Fruit fly (Drosophila melanogaster) whole organism, adult: ENCODE results near the gene CG16853.

ENCODE experiments used
- CG11617 ChIP-seq: fragments of 200-800 bp; sonication (Bioruptor generic); optimal IDR thresholded peaks from 2 replicates; lab custom pipeline; 2017; ENCODE audit warnings: mild to moderate bottlenecking, missing biosample characterization, missing genetic modification reagents, missing genetic modification characterization
- CG12768 ChIP-seq: fragments of 200-800 bp; sonication (Bioruptor generic); optimal IDR thresholded peaks from 2 replicates; lab custom pipeline; 2017; ENCODE audit warnings: missing biosample characterization, missing genetic modification characterization, mild to moderate bottlenecking, moderate library complexity, missing genetic modification reagents
- CG14711 ChIP-seq: fragments of 200-800 bp; sonication (Bioruptor generic); optimal IDR thresholded peaks from 2 replicates; lab custom pipeline; 2018; ENCODE audit warnings: missing biosample characterization, mild to moderate bottlenecking, missing genetic modification characterization, moderate library complexity
- CG1620 ChIP-seq: fragments of 200-800 bp; sonication (Bioruptor generic); optimal IDR thresholded peaks from 2 replicates; lab custom pipeline; 2016; ENCODE audit warnings: missing biosample characterization, missing genetic modification characterization
- CG33017 ChIP-seq: fragments of 200-800 bp; sonication (Bioruptor generic); optimal IDR thresholded peaks from 2 replicates; lab custom pipeline; 2018; ENCODE audit warnings: missing biosample characterization, mild to moderate bottlenecking, missing genetic modification characterization, moderate library complexity
- CG5204 ChIP-seq: fragments of 200-800 bp; sonication (Bioruptor generic); optimal IDR thresholded peaks from 2 replicates; lab custom pipeline; 2016; ENCODE audit warnings: missing biosample characterization, missing genetic modification characterization
- CG7045 ChIP-seq: fragments of 200-800 bp; sonication (Bioruptor generic); optimal IDR thresholded peaks from 2 replicates; lab custom pipeline; 2017; ENCODE audit warnings: missing biosample characterization, mild to moderate bottlenecking, missing genetic modification characterization
- CG7101 ChIP-seq: fragments of 200-800 bp; sonication (Bioruptor generic); optimal IDR thresholded peaks from 2 replicates; lab custom pipeline; 2018; ENCODE audit warnings: missing biosample characterization, mild to moderate bottlenecking, missing genetic modification characterization, moderate library complexity
- Clk ChIP-seq: fragments of 200-800 bp; sonication (Bioruptor generic); optimal IDR thresholded peaks from 2 replicates; lab custom pipeline; 2017; ENCODE audit warnings: missing biosample characterization, missing genetic modification characterization
- Crg-1 ChIP-seq: fragments of 200-800 bp; sonication (Bioruptor generic); optimal IDR thresholded peaks from 2 replicates; lab custom pipeline; 2016; ENCODE audit warnings: missing biosample characterization, missing genetic modification characterization
- Hr96 ChIP-seq: fragments of 200-800 bp; sonication (Bioruptor generic); optimal IDR thresholded peaks from 2 replicates; lab custom pipeline; 2016; ENCODE audit warnings: missing biosample characterization, missing genetic modification characterization
- Mnt ChIP-seq: fragments of 200-800 bp; sonication (Bioruptor generic); optimal IDR thresholded peaks from 2 replicates; lab custom pipeline; 2016; ENCODE audit warnings: missing biosample characterization, mild to moderate bottlenecking, missing genetic modification characterization
- bab1 ChIP-seq: fragments of 200-800 bp; sonication (Bioruptor generic); optimal IDR thresholded peaks from 3 replicates; lab custom pipeline; 2019; ENCODE audit warnings: missing biosample characterization, mild to moderate bottlenecking, missing genetic modification characterization, moderate library complexity
- cic ChIP-seq: fragments of 200-800 bp; sonication (Bioruptor generic); optimal IDR thresholded peaks from 2 replicates; lab custom pipeline; 2017; ENCODE audit warnings: missing biosample characterization, mild to moderate bottlenecking, missing genetic modification characterization, moderate library complexity
- cnc ChIP-seq, 2 experiments: fragments of >200 bp; optimal IDR thresholded peaks; 2 replicates each; lab custom pipeline; 2017
- kay ChIP-seq: fragments of 200-800 bp; sonication (Bioruptor generic); peaks from one replicate; lab custom pipeline; 2016; ENCODE audit warnings: missing biosample characterization, missing genetic modification characterization, borderline replicate concordance
- ovo ChIP-seq: fragments of 200-800 bp; sonication (Bioruptor generic); optimal IDR thresholded peaks from 2 replicates; lab custom pipeline; 2016; ENCODE audit warnings: missing biosample characterization, missing genetic modification characterization
- pad ChIP-seq: fragments of 200-800 bp; sonication (Bioruptor generic); optimal IDR thresholded peaks from 3 replicates; lab custom pipeline; 2017; ENCODE audit warnings: missing biosample characterization, missing genetic modification characterization, mild to moderate bottlenecking, moderate library complexity, missing genetic modification reagents
- tj ChIP-seq: fragments of 200-800 bp; sonication (Bioruptor generic); optimal IDR thresholded peaks from 3 replicates; lab custom pipeline; 2017; ENCODE audit warnings: missing biosample characterization, mild to moderate bottlenecking, missing genetic modification characterization, moderate library complexity
- toe ChIP-seq: fragments of 200-800 bp; sonication (Bioruptor generic); optimal IDR thresholded peaks from 2 replicates; lab custom pipeline; 2016; ENCODE audit warnings: missing biosample characterization, missing genetic modification characterization

The CG16853 gene

dm6 chr2L:13548786-13549780 lies 7.0 kb downstream of the CG16853 start, which contains the start of gene B4:
Gene B4, minus strand, starts transcription at chr2L:13549328.
- TF ChIP-seq kay (GFP tag; lab: Kevin White, UChicago), result peak; percentile 39
- peak; percentile 33 for TF ChIP-seq CG14711 (tag; lab: Kevin White, UChicago)
- TF ChIP-seq pad (GFP tag; lab: Kevin White, UChicago), result peak; percentile 17
- TF ChIP-seq CG7101 (tag; lab: Kevin White, UChicago), result peak; percentile 17
- peak; percentile 15 for TF ChIP-seq CG12768
- TF ChIP-seq cnc (optimal IDR thresholded peaks at IDR 0.05; lab: Kevin White, UChicago), result no peak
- no peak for TF ChIP-seq toe (GFP tag; lab: Kevin White, UChicago)
- TF ChIP-seq bab1, result peak; percentile 62
- no peak for TF ChIP-seq Clk (GFP tag; lab: Kevin White, UChicago)
- peak; percentile 1 for TF ChIP-seq CG1620 (GFP tag; lab: Kevin White, UChicago)
- peak; percentile 30 for TF ChIP-seq Hr96 (GFP tag; lab: Kevin White, UChicago)
- no peak for TF ChIP-seq CG11617 (GFP tag; lab: Kevin White, UChicago)
- no peak for TF ChIP-seq CG33017 (tag; lab: Kevin White, UChicago)
- TF ChIP-seq cic (GFP tag; lab: Kevin White, UChicago), result peak; percentile 58
- TF ChIP-seq Mnt (GFP tag; lab: Kevin White, UChicago), result peak; percentile 95
- TF ChIP-seq CG7045 (GFP tag; lab: Kevin White, UChicago), result no peak
- TF ChIP-seq ovo (GFP tag; lab: Kevin White, UChicago), result peak; percentile 91
- peak; percentile 61 for TF ChIP-seq tj (GFP tag; lab: Kevin White, UChicago)

DNA sequence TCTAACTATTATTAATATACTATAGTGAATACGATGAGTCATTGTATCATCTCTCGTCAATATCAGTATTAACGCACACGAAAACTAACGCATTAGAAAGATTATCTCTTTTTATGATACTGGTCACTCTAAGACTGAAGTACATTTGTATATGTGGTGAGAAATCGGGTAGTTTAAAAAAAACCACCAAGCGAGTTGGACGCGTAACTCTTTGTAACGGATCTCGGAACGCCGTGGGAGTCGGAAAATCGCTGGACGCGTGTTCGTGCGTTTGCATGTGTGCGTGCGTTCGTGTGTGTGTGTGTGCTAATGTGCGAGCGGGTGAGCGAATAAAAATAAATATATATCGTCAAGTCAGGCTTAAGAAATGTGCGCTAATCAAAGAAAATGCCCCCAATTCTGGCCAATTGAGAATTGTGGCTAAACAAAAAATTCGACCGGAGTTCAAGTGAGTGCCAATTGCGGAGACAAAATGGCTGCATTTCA lies 7.9 kb downstream of the CG16853 start, which contains the start of gene kuz:
Gene kuz, plus strand, starts transcription at position 167 of the 486 bp plus-strand sequence.
- peak; percentile 12 for TF ChIP-seq cic (GFP tag; lab: Kevin White, UChicago)
- no peak for TF ChIP-seq Crg-1
- peak; percentile 74 for TF ChIP-seq bab1
- peak; percentile 14 for TF ChIP-seq CG7045 (GFP tag; lab: Kevin White, UChicago)
- peak; percentile 47 for TF ChIP-seq ovo (GFP tag; lab: Kevin White, UChicago)
- peak; percentile 88 for TF ChIP-seq Mnt (GFP tag; lab: Kevin White, UChicago)
- no peak for TF ChIP-seq CG11617 (GFP tag; lab: Kevin White, UChicago)
- TF ChIP-seq tj (GFP tag; lab: Kevin White, UChicago), result peak; percentile 72
- TF ChIP-seq CG1620 (GFP tag; lab: Kevin White, UChicago), result no peak
- peak in 1 of 2 experiments; percentile 80 for TF ChIP-seq cnc (optimal IDR thresholded peaks at IDR 0.05; lab: Kevin White, UChicago)
- TF ChIP-seq pad (GFP tag; lab: Kevin White, UChicago), result peak; percentile 21
- TF ChIP-seq CG5204 (GFP tag; lab: Kevin White, UChicago), result no peak
- TF ChIP-seq CG12768, result peak; percentile 35
- peak; percentile 41 for TF ChIP-seq CG14711 (tag; lab: Kevin White, UChicago)
- peak; percentile 98 for TF ChIP-seq kay (GFP tag; lab: Kevin White, UChicago)
- peak; percentile 64 for TF ChIP-seq CG7101 (tag; lab: Kevin White, UChicago)
- TF ChIP-seq Hr96 (GFP tag; lab: Kevin White, UChicago), result peak; percentile 37

dm6 chr2L:13550488-13551033 lies 8.5 kb downstream of the CG16853 start:
- no peak for TF ChIP-seq cnc (optimal IDR thresholded peaks at IDR 0.05; lab: Kevin White, UChicago)

DNA sequence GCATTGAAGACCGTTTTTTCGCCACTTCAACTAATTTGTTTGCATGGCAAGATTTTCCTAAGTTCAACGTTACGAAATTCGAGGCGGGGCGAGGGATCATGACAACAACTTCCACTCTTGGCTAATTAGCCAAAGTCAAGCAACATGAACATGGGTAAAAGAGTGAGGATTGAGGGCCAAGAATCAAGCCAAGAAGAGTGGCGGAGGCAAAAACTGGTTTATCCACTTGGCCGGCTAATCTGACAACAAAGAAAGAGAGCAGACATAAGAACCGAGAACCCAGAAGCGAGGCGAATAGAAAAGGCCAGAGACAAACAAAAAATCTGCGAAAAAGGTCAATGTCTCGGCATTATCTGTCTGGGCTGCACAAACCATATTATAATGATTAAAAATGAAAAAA lies 10.6 kb downstream of the CG16853 start:
- TF ChIP-seq CG7101 (tag; lab: Kevin White, UChicago), result no peak
- TF ChIP-seq CG12768, result no peak
- no peak for TF ChIP-seq cic (GFP tag; lab: Kevin White, UChicago)
- no peak for TF ChIP-seq bab1
- no peak for TF ChIP-seq Crg-1
- no peak for TF ChIP-seq CG33017 (tag; lab: Kevin White, UChicago)
- no peak for TF ChIP-seq Mnt (GFP tag; lab: Kevin White, UChicago)
- no peak for TF ChIP-seq Hr96 (GFP tag; lab: Kevin White, UChicago)
- no peak for TF ChIP-seq CG14711 (tag; lab: Kevin White, UChicago)
- TF ChIP-seq CG11617 (GFP tag; lab: Kevin White, UChicago), result no peak
- TF ChIP-seq CG7045 (GFP tag; lab: Kevin White, UChicago), result no peak
- no peak for TF ChIP-seq kay (GFP tag; lab: Kevin White, UChicago)
- no peak for TF ChIP-seq cnc (optimal IDR thresholded peaks at IDR 0.05; lab: Kevin White, UChicago)
- TF ChIP-seq tj (GFP tag; lab: Kevin White, UChicago), result no peak
- no peak for TF ChIP-seq ovo (GFP tag; lab: Kevin White, UChicago)

DNA sequence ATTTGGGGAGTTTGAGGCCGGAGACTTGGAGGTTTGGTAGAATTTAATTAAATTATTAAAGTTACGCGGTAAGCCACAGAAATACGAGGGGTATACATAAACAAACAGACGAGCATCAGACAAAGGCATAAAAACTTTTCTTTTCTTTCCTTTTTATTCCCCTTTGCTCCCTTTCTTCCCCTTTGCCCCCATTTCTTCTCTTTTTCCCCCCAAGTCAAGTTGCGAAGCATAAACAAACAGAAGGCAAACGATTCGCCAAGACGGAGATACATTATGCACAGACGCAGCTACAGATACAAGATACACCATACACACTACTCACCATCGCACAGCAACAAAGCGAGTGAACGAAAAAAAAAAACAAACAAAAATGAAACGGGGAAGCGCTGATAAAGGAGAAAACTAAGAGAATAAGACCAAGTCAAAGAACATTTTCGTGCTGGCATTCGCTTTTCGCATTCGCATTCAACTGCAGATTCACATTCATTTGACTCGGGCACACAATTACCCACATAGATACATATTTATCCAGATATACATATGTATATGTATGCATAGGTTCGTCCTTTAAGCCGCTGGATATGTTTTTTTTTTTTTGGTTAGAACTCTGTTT lies 12.6 kb downstream of the CG16853 start:
- TF ChIP-seq CG12768, result no peak
- TF ChIP-seq CG7101 (tag; lab: Kevin White, UChicago), result no peak
- TF ChIP-seq bab1, result no peak
